Worm (Caenorhabditis elegans): ENCODE data around the gene C35D10.1.

The C35D10.1 gene

DNA sequence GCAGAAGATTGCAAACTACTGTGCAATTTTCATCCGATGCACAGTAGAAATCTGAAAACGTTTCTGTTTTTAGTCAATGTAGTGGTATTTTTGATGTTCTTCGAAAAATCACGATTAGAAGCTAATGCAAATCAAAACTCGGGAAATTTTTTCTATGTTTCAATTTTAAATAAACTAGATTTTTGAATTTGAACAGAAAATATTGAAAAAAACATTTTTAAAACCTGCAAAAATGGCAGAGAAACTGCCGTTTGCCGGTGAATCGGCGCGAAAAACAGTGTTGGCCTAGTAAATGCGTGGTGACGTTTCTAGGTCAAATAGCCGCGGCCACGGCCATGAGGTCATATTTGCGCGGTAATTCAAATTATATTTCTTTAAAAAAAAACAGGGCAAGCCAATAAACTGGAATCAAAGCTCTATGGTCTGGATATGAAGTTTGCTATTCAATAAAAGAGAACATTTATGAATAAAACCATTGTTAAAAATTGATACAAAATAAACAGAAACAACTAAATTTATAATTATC lies 50.7 kb downstream of the C35D10.1 start, which contains the start of gene set-2:
TSS of gene set-2 (minus strand) at position 51 of the 526 bp plus-strand sequence.
- TF ChIP-seq ceh-28 (tag; optimal IDR thresholded peaks at IDR 0.05) = peak; percentile 3
- peak; percentile 85 for TF ChIP-seq lin-15B (tag; optimal IDR thresholded peaks at IDR 0.05)
- no peak for TF ChIP-seq egl-5 (tag; optimal IDR thresholded peaks at IDR 0.05)
- TF ChIP-seq R02D3.7 (tag; optimal IDR thresholded peaks at IDR 0.05) = peak; percentile 44
- no peak for TF ChIP-seq elt-1 (tag; optimal IDR thresholded peaks at IDR 0.05)
- TF ChIP-seq nhr-23 (tag; optimal IDR thresholded peaks at IDR 0.05) = peak; percentile 88
- TF ChIP-seq jun-1 (tag; optimal IDR thresholded peaks at IDR 0.05) = peak; percentile 16
- TF ChIP-seq ztf-4 (tag; optimal IDR thresholded peaks at IDR 0.05) = no peak
- TF ChIP-seq zag-1 (tag; optimal IDR thresholded peaks at IDR 0.05) = no peak
- TF ChIP-seq pha-4 (tag; optimal IDR thresholded peaks at IDR 0.05) = peak; percentile 61
- TF ChIP-seq elt-2 (tag; optimal IDR thresholded peaks at IDR 0.05) = peak; percentile 30
- no peak for TF ChIP-seq ama-1 (optimal IDR thresholded peaks at IDR 0.05)
- TF ChIP-seq nhr-43 (tag; optimal IDR thresholded peaks at IDR 0.05; ENCODE audit: poor library complexity, severe bottlenecking) = peak; percentile 89
- no peak for TF ChIP-seq unc-39 (tag; optimal IDR thresholded peaks at IDR 0.05)
- TF ChIP-seq tbx-2 (tag; optimal IDR thresholded peaks at IDR 0.05) = no peak
- TF ChIP-seq lsy-12 (tag; optimal IDR thresholded peaks at IDR 0.05) = peak; percentile 32
- TF ChIP-seq ceh-9 (tag; optimal IDR thresholded peaks at IDR 0.05) = no peak
- peak; percentile 55 for TF ChIP-seq hmg-11 (tag; optimal IDR thresholded peaks at IDR 0.05)
- TF ChIP-seq nfya-1 (tag; optimal IDR thresholded peaks at IDR 0.05; ENCODE audit: insufficient read depth) = peak; percentile 72
- TF ChIP-seq nhr-25 (tag; optimal IDR thresholded peaks at IDR 0.05) = peak; percentile 60
